Fruit fly (Drosophila melanogaster) whole organism, embryonic: ENCODE measurements around the gene Nadsyn.

ENCODE experiments used
- BEAF-32 ChIP-seq: fragments of 200-800 bp; sonication (Bioruptor generic); optimal IDR thresholded peaks from 3 replicates; lab custom pipeline; 2017; ENCODE audit warnings: missing biosample characterization, missing genetic modification characterization, mild to moderate bottlenecking, moderate library complexity, missing genetic modification reagents
- CG13287 ChIP-seq: fragments of 200-800 bp; sonication (Bioruptor generic); IDR thresholded peaks from 2 replicates; pipeline ENCODE4 v1.3.6; 2022; ENCODE audit warnings: missing biosample characterization, missing genetic modification characterization; ENCODE audit not compliant: partially characterized antibody
- CG15269 ChIP-seq: fragments of 200-800 bp; sonication (Bioruptor generic); optimal IDR thresholded peaks from 2 replicates; lab custom pipeline; 2018; ENCODE audit warnings: missing biosample characterization, mild to moderate bottlenecking, missing genetic modification characterization, moderate library complexity
- CG1792 ChIP-seq: fragments of 200-800 bp; sonication (Bioruptor generic); optimal IDR thresholded peaks from 2 replicates; lab custom pipeline; 2016; ENCODE audit warnings: missing biosample characterization, missing genetic modification characterization
- CG18011 ChIP-seq: fragments of 200-800 bp; sonication (Bioruptor generic); optimal IDR thresholded peaks from 2 replicates; lab custom pipeline; 2017; ENCODE audit warnings: missing biosample characterization, missing genetic modification characterization, mild to moderate bottlenecking, moderate library complexity, missing genotype
- CG2116 ChIP-seq: fragments of 200-800 bp; sonication (Bioruptor generic); optimal IDR thresholded peaks from 3 replicates; lab custom pipeline; 2018; ENCODE audit warnings: missing biosample characterization, mild to moderate bottlenecking, missing genetic modification characterization
- CG3407 ChIP-seq: fragments of 200-800 bp; sonication (Bioruptor generic); optimal IDR thresholded peaks from 2 replicates; lab custom pipeline; 2018; ENCODE audit warnings: missing biosample characterization, mild to moderate bottlenecking, missing genetic modification characterization
- CG34224 ChIP-seq: fragments of 200-800 bp; sonication (Bioruptor generic); IDR thresholded peaks from 3 replicates; pipeline ENCODE4 v1.3.6; 2022; ENCODE audit warnings: missing biosample characterization, missing genetic modification characterization; ENCODE audit not compliant: partially characterized antibody
- CG42726 ChIP-seq: fragments of 200-800 bp; sonication (Bioruptor generic); IDR thresholded peaks from 2 replicates; pipeline ENCODE4 v1.3.6; 2022; ENCODE audit warnings: missing biosample characterization, missing genetic modification characterization; ENCODE audit not compliant: partially characterized antibody
- CG4360 ChIP-seq: fragments of 200-800 bp; sonication (Bioruptor generic); IDR thresholded peaks from 2 replicates; pipeline ENCODE4 v1.3.6; 2022; ENCODE audit warnings: missing biosample characterization, missing genetic modification characterization
- CG5245 ChIP-seq: fragments of 200-800 bp; sonication (Bioruptor generic); optimal IDR thresholded peaks from 3 replicates; lab custom pipeline; 2016; ENCODE audit warnings: missing biosample characterization, missing genetic modification characterization
- CG7963 ChIP-seq: fragments of 200-800 bp; sonication (Bioruptor generic); IDR thresholded peaks from 3 replicates; pipeline ENCODE4 v1.3.6; 2022; ENCODE audit warnings: missing biosample characterization, missing genetic modification characterization; ENCODE audit not compliant: partially characterized antibody
- CG9215 ChIP-seq: fragments of 200-800 bp; sonication (Bioruptor generic); IDR thresholded peaks from 2 replicates; pipeline ENCODE4 v1.3.6; 2022; ENCODE audit warnings: missing biosample characterization, missing genetic modification characterization
- CG9797 ChIP-seq: fragments of 200-800 bp; sonication (Bioruptor generic); optimal IDR thresholded peaks from 3 replicates; lab custom pipeline; 2018; ENCODE audit warnings: missing biosample characterization, mild to moderate bottlenecking, missing genetic modification characterization
- Dbx ChIP-seq: fragments of 200-800 bp; sonication (Bioruptor generic); IDR thresholded peaks from 3 replicates; pipeline ENCODE4 v1.3.6; 2022; ENCODE audit warnings: missing biosample characterization, missing genetic modification characterization
- Dll ChIP-seq: fragments of 200-800 bp; sonication (Bioruptor generic); IDR thresholded peaks from 4 replicates; pipeline ENCODE4 v1.3.6; 2022; ENCODE audit warnings: missing biosample characterization, missing genetic modification characterization; ENCODE audit not compliant: partially characterized antibody
- Dp ChIP-seq: fragments of 200-800 bp; sonication (Bioruptor generic); optimal IDR thresholded peaks from 2 replicates; lab custom pipeline; 2018; ENCODE audit warnings: missing biosample characterization, mild to moderate bottlenecking, missing genetic modification characterization, moderate library complexity
- Dref ChIP-seq: fragments of 200-800 bp; sonication (Bioruptor generic); IDR thresholded peaks from 2 replicates; pipeline ENCODE4 v1.3.6; 2022; ENCODE audit warnings: missing biosample characterization, missing genetic modification characterization
- E2f1 ChIP-seq: fragments of 200-800 bp; sonication (Bioruptor generic); IDR thresholded peaks from 2 replicates; pipeline ENCODE4 v1.3.6; 2022; ENCODE audit warnings: missing biosample characterization, missing genetic modification characterization
- E2f2 ChIP-seq: fragments of 200-800 bp; sonication (Bioruptor generic); IDR thresholded peaks from 2 replicates; pipeline ENCODE4 v1.3.6; 2022; ENCODE audit warnings: missing biosample characterization, missing genetic modification characterization
- Ets65A ChIP-seq: fragments of 200-800 bp; sonication (Bioruptor generic); peaks from one replicate; lab custom pipeline; 2016; ENCODE audit warnings: missing biosample characterization, missing genetic modification characterization
- HLH3B ChIP-seq: fragments of 200-800 bp; sonication (Bioruptor generic); IDR thresholded peaks from 2 replicates; pipeline ENCODE4 v1.3.6; 2022; ENCODE audit warnings: missing biosample characterization, missing genetic modification characterization
- HLH4C ChIP-seq: fragments of 200-800 bp; sonication (Bioruptor generic); IDR thresholded peaks from 3 replicates; pipeline ENCODE4 v1.3.6; 2022; ENCODE audit warnings: missing biosample characterization, missing genetic modification characterization; ENCODE audit not compliant: partially characterized antibody
- MBD-R2 ChIP-seq: fragments of 200-800 bp; sonication (Bioruptor generic); IDR thresholded peaks from 2 replicates; pipeline ENCODE4 v1.3.6; 2022; ENCODE audit warnings: missing biosample characterization, missing genetic modification characterization
- Sry-δ ChIP-seq: fragments of 200-800 bp; sonication (Bioruptor generic); optimal IDR thresholded peaks from 2 replicates; lab custom pipeline; 2016; ENCODE audit warnings: missing biosample characterization, missing genetic modification characterization
- crp ChIP-seq, 2 experiments: fragments of 200-800 bp; sonication (Bioruptor generic); optimal IDR thresholded peaks; 2 replicates in 1 of 2; 3 replicates in 1 of 2; lab custom pipeline; 2017; ENCODE audit warnings: missing biosample characterization in 2 of 2, missing genetic modification characterization in 2 of 2, mild to moderate bottlenecking in 1 of 2, moderate library complexity in 1 of 2
- gfzf ChIP-seq: fragments of 200-800 bp; sonication (Bioruptor generic); optimal IDR thresholded peaks from 2 replicates; lab custom pipeline; 2016; ENCODE audit warnings: missing biosample characterization, mild to moderate bottlenecking, missing genetic modification characterization, moderate library complexity
- grn ChIP-seq: fragments of 200-800 bp; sonication (Bioruptor generic); optimal IDR thresholded peaks from 3 replicates; lab custom pipeline; 2017; ENCODE audit warnings: missing biosample characterization, missing genetic modification characterization
- hbn ChIP-seq: fragments of 200-800 bp; sonication (Bioruptor generic); IDR thresholded peaks from 2 replicates; pipeline ENCODE4 v1.3.6; 2022; ENCODE audit warnings: missing biosample characterization, missing genetic modification characterization; ENCODE audit not compliant: partially characterized antibody
- pfk ChIP-seq: fragments of 200-800 bp; sonication (Bioruptor generic); optimal IDR thresholded peaks from 2 replicates; lab custom pipeline; 2018; ENCODE audit warnings: missing biosample characterization, mild to moderate bottlenecking, missing genetic modification characterization, moderate library complexity
- pzg ChIP-seq: fragments of 200-800 bp; sonication (Bioruptor generic); optimal IDR thresholded peaks from 3 replicates; lab custom pipeline; 2018; ENCODE audit warnings: missing biosample characterization, mild to moderate bottlenecking, missing genetic modification characterization, moderate library complexity
- ranshi ChIP-seq: fragments of 200-800 bp; sonication (Bioruptor generic); IDR thresholded peaks from 2 replicates; pipeline ENCODE4 v1.3.6; 2022; ENCODE audit warnings: missing biosample characterization, missing genetic modification characterization
- row ChIP-seq: fragments of 200-800 bp; sonication (Bioruptor generic); IDR thresholded peaks from 3 replicates; pipeline ENCODE4 v1.3.6; 2022; ENCODE audit warnings: missing biosample characterization, missing genetic modification characterization
- sens ChIP-seq: fragments of 200-800 bp; sonication (Bioruptor generic); peaks from one replicate; lab custom pipeline; 2016; ENCODE audit warnings: missing biosample characterization, missing genetic modification characterization
- sug ChIP-seq: fragments of 200-800 bp; optimal IDR thresholded peaks from 2 replicates; lab custom pipeline; 2019; ENCODE audit warnings: missing biosample characterization, mild to moderate bottlenecking, missing genetic modification characterization, moderate library complexity
- tll ChIP-seq, 2 experiments: fragments of 200-800 bp in 1 of 2; fragments of >200 bp in 1 of 2; sonication (Bioruptor generic) in 1 of 2; optimal IDR thresholded peaks; 2 replicates each; lab custom pipeline; 2017 to 2019; ENCODE audit warnings: missing biosample characterization in 2 of 2, missing genetic modification characterization in 2 of 2, mild to moderate bottlenecking in 1 of 2, moderate library complexity in 1 of 2
- trem ChIP-seq: fragments of 200-800 bp; optimal IDR thresholded peaks from 3 replicates; lab custom pipeline; 2019; ENCODE audit warnings: missing biosample characterization, mild to moderate bottlenecking, missing genetic modification characterization, moderate library complexity
- unc-4 ChIP-seq: fragments of 200-800 bp; sonication (Bioruptor generic); IDR thresholded peaks from 2 replicates; pipeline ENCODE4 v1.3.6; 2022; ENCODE audit warnings: missing biosample characterization, missing genetic modification characterization; ENCODE audit not compliant: partially characterized antibody
- vvl ChIP-seq: fragments of 200-800 bp; sonication (Bioruptor generic); IDR thresholded peaks from 2 replicates; pipeline ENCODE4 v1.3.6; 2022; ENCODE audit warnings: missing biosample characterization, missing genetic modification characterization

The Nadsyn gene

DNA sequence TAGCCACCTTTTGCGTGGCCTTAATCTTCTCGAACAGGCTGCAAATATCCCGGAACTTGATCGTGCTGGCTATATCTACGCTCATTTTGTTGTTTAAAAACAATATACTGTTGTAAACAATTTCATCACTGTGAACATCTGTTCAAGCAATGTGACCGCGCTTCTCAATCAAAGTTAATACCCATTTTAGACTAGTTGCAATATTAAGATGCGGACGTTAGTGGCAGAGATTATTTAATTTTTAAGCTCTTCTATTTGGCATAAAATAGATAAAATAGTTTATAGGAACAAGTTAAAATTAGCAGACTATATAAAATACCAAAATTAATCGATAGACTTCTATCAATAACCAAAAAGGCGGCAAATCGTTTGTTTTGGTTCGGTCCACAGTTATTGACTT is 50.4 kb downstream of the Nadsyn start, which contains the start of the genes DNAlig4 and CG11164:
DNAlig4 (minus strand) TSS at position 156 of the 400 bp plus-strand sequence.
CG11164 (plus strand) TSS at position 359 of the 400 bp plus-strand sequence.
- peak; percentile 45 for TF ChIP-seq CG2116
- no peak for TF ChIP-seq CG1792 (GFP tag; lab: Kevin White, UChicago)
- peak; percentile 26; the same call in 1 of the 2 replicates for TF ChIP-seq E2f1 (GFP tag; lab: Robert Waterston, UW)
- TF ChIP-seq hbn (GFP tag; lab: Robert Waterston, UW) = 0 out of 2 replicates have a peak, but pooled peaks have one; percentile 27
- peak; percentile 6 for TF ChIP-seq Sry-δ (GFP tag; lab: Kevin White, UChicago)
- peak; percentile 33 for TF ChIP-seq BEAF-32
- no peak for TF ChIP-seq CG7963 (GFP tag; lab: Robert Waterston, UW)
- peak; percentile 16 for TF ChIP-seq sens (GFP tag; lab: Kevin White, UChicago)
- TF ChIP-seq grn (GFP tag; lab: Kevin White, UChicago) = no peak
- peak; percentile 31; the same call in 1 of the 3 replicates for TF ChIP-seq CG34224 (GFP tag; lab: Robert Waterston, UW)
- TF ChIP-seq CG5245 (GFP tag; lab: Kevin White, UChicago) = no peak
- peak; percentile 23; the same call in 1 of the 2 replicates for TF ChIP-seq unc-4
- TF ChIP-seq pzg (GFP tag; lab: Kevin White, UChicago) = peak; percentile 42
- TF ChIP-seq gfzf (GFP tag; lab: Kevin White, UChicago) = peak; percentile 61
- TF ChIP-seq MBD-R2 (GFP tag; lab: Robert Waterston, UW) = peak; percentile 32; the same call in 1 of the 2 replicates
- TF ChIP-seq CG42726 (GFP tag; lab: Robert Waterston, UW) = no peak
- no peak for TF ChIP-seq pfk (GFP tag; lab: Kevin White, UChicago)
- no peak for TF ChIP-seq CG18011 (GFP tag; lab: Kevin White, UChicago)
- TF ChIP-seq trem (tag; lab: Kevin White, UChicago) = peak; percentile 19
- peak; percentile 33 for TF ChIP-seq CG9797
- peak; percentile 41 for TF ChIP-seq Dref (GFP tag; lab: Robert Waterston, UW)
- TF ChIP-seq Dp (GFP tag; lab: Kevin White, UChicago) = peak; percentile 56
- peak in 1 of 2 experiments; percentile 8 for TF ChIP-seq tll (GFP tag; optimal IDR thresholded peaks at IDR 0.05; lab: Kevin White, UChicago)
- peak; percentile 45 for TF ChIP-seq CG13287 (GFP tag; lab: Robert Waterston, UW)
- TF ChIP-seq CG9215 (GFP tag; lab: Robert Waterston, UW) = no peak
- TF ChIP-seq Dll (GFP tag; lab: Robert Waterston, UW) = peak; percentile 33; the same call in 1 of the 4 replicates
- TF ChIP-seq crp (GFP tag; optimal IDR thresholded peaks at IDR 0.05; lab: Kevin White, UChicago) = peak in 1 of 2 experiments; percentile 76
- no peak for TF ChIP-seq CG3407
- no peak for TF ChIP-seq ranshi (GFP tag; lab: Robert Waterston, UW)
- peak; percentile 64 for TF ChIP-seq E2f2 (GFP tag; lab: Robert Waterston, UW)
- TF ChIP-seq Dbx (GFP tag; lab: Robert Waterston, UW) = no peak
- 0 out of 3 replicates have a peak, but pooled peaks have one; percentile 39 for TF ChIP-seq HLH4C (GFP tag; lab: Robert Waterston, UW)

dm6 chrX:13651170-13651569 is 66.9 kb downstream of the Nadsyn start:
- TF ChIP-seq sug = peak; percentile 53
- no peak for TF ChIP-seq CG15269 (tag; lab: Kevin White, UChicago)
- TF ChIP-seq, all 482 proteins: peak for 1

dm6 chrX:13649801-13650200 is 68.3 kb downstream of the Nadsyn start:
- TF ChIP-seq CG4360 (GFP tag; lab: Robert Waterston, UW) (peak; percentile 52), vvl (GFP tag; lab: Robert Waterston, UW) (0 out of 2 replicates have a peak, but pooled peaks have one; percentile 51), Ets65A (GFP tag; lab: Kevin White, UChicago) (peak; percentile 52), row (GFP tag; lab: Robert Waterston, UW) (peak; percentile 10; the same call in 1 of the 3 replicates), HLH3B (GFP tag; lab: Robert Waterston, UW) (no peak)
